Worm (Caenorhabditis elegans) whole organism, midembryonic: ENCODE measurements around the gene ham-3.

Source experiments
- T22C8.4 ChIP-seq: fragments of 200-800 bp; sonication (Bioruptor generic); IDR thresholded peaks from 2 replicates; pipeline ENCODE4 v1.3.6; 2022; ENCODE audit warnings: missing genetic modification characterization, missing compliant biosample characterization
- flt-1 ChIP-seq: fragments of 200-800 bp; sonication (Bioruptor generic); IDR thresholded peaks from 2 replicates; pipeline ENCODE4 v1.3.6; 2022; ENCODE audit warnings: missing genetic modification characterization, missing compliant biosample characterization
- med-1 ChIP-seq: sonication (generic microtip); optimal IDR thresholded peaks from 2 replicates; lab custom pipeline; 2017; ENCODE audit warnings: missing genetic modification characterization, mild to moderate bottlenecking, missing compliant biosample characterization, antibody characterized with exemption, missing genetic modification reagents; ENCODE audit not compliant: insufficient read depth
- tab-1 ChIP-seq: fragments of 200-800 bp; sonication (Bioruptor generic); IDR thresholded peaks from 2 replicates; pipeline ENCODE4 v1.3.6; 2022; ENCODE audit warnings: missing genetic modification characterization, missing compliant biosample characterization
- ztf-29 ChIP-seq: fragments of 200-800 bp; sonication (Bioruptor generic); IDR thresholded peaks from 2 replicates; pipeline ENCODE4 v1.3.6; 2022; ENCODE audit warnings: missing genetic modification reagents, missing genetic modification characterization, missing compliant biosample characterization

DNA sequence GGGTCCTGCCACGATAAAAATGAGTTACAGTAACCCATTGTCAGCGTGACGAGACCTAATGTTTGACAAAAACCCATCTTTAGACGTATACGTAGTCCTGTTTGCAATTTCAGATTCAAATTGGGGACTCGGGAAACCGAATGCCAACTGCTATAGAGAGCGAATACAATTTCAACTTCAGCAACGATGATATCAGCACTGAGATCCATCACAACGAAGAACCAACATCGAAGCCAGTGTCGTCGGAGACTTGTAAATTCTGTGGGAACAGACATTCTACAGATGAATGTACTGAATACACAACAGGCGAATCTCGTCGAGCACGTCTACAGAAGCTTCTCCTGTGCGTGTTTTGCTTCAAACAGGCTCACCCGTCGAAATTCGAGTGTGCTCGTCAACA lies 35.0 kb upstream of the ham-3 start:
- no peak for TF ChIP-seq tab-1 (GFP tag; lab: Robert Waterston, UW)
- TF ChIP-seq T22C8.4 (GFP tag; lab: Robert Waterston, UW), result no peak
- TF ChIP-seq med-1 (GFP tag; lab: Kevin White, UChicago), result no peak
- no peak for TF ChIP-seq flt-1 (GFP tag; lab: Robert Waterston, UW)
- TF ChIP-seq ztf-29, result no peak
